Fruit fly (Drosophila melanogaster) whole organism, embryonic: ENCODE measurements around the gene CG12299.
A peak's percentile ranks its signal among the peaks of the same experiment; 100 is the strongest.

ENCODE experiments used
- CG11247 ChIP-seq: fragments of 200-800 bp; sonication (Bioruptor generic); IDR thresholded peaks from 2 replicates; pipeline ENCODE4 v1.3.6; 2022; ENCODE audit warnings: missing biosample characterization, missing genetic modification characterization
- CG11695 ChIP-seq: fragments of 200-800 bp; sonication (Bioruptor generic); IDR thresholded peaks from 3 replicates; pipeline ENCODE4 v1.3.6; 2022; ENCODE audit warnings: missing biosample characterization, missing genetic modification characterization
- CG12236 ChIP-seq: fragments of 200-800 bp; sonication (Bioruptor generic); optimal IDR thresholded peaks from 2 replicates; lab custom pipeline; 2016; ENCODE audit warnings: missing biosample characterization, missing genetic modification characterization
- CG12391 ChIP-seq: fragments of 200-800 bp; sonication (Bioruptor generic); optimal IDR thresholded peaks from 3 replicates; lab custom pipeline; 2018; ENCODE audit warnings: missing biosample characterization, mild to moderate bottlenecking, missing genetic modification characterization, moderate library complexity
- CG15479 ChIP-seq: fragments of 200-800 bp; sonication (Bioruptor generic); optimal IDR thresholded peaks from 3 replicates; lab custom pipeline; 2019; ENCODE audit warnings: missing biosample characterization, mild to moderate bottlenecking, missing genetic modification characterization, moderate library complexity
- CG17568 ChIP-seq: fragments of 200-800 bp; sonication (Bioruptor generic); optimal IDR thresholded peaks from 2 replicates; lab custom pipeline; 2018; ENCODE audit warnings: missing biosample characterization, mild to moderate bottlenecking, missing genetic modification characterization, moderate library complexity
- CG17802 ChIP-seq: fragments of 200-800 bp; sonication (Bioruptor generic); optimal IDR thresholded peaks from 2 replicates; lab custom pipeline; 2018; ENCODE audit warnings: missing biosample characterization, mild to moderate bottlenecking, missing genetic modification characterization, moderate library complexity
- CG18476 ChIP-seq: fragments of 200-800 bp; sonication (Bioruptor generic); optimal IDR thresholded peaks from 2 replicates; lab custom pipeline; 2016; ENCODE audit warnings: missing biosample characterization, mild to moderate bottlenecking, missing genetic modification characterization
- CG18764 ChIP-seq: fragments of 200-800 bp; sonication (Bioruptor generic); optimal IDR thresholded peaks from 3 replicates; lab custom pipeline; 2016; ENCODE audit warnings: missing biosample characterization, missing genetic modification characterization
- CG2120 ChIP-seq: fragments of 200-800 bp; sonication (Bioruptor generic); optimal IDR thresholded peaks from 3 replicates; lab custom pipeline; 2016; ENCODE audit warnings: missing biosample characterization, missing genetic modification characterization
- CG2202 ChIP-seq: fragments of 200-800 bp; sonication (Bioruptor generic); optimal IDR thresholded peaks from 2 replicates; lab custom pipeline; 2018; ENCODE audit warnings: missing biosample characterization, mild to moderate bottlenecking, missing genetic modification characterization
- CG3065 ChIP-seq: fragments of 200-800 bp; sonication (Bioruptor generic); optimal IDR thresholded peaks from 2 replicates; lab custom pipeline; 2016; ENCODE audit warnings: missing biosample characterization, missing genetic modification characterization
- CG31441 ChIP-seq: fragments of 200-800 bp; sonication (Bioruptor generic); IDR thresholded peaks from 2 replicates; pipeline ENCODE4 v1.3.6; 2022; ENCODE audit warnings: missing biosample characterization, missing genetic modification characterization
- CG4328 ChIP-seq: fragments of 200-800 bp; sonication (Bioruptor generic); optimal IDR thresholded peaks from 3 replicates; lab custom pipeline; 2017; ENCODE audit warnings: missing biosample characterization, missing genetic modification reagents, missing genetic modification characterization
- CG4730 ChIP-seq: fragments of 200-800 bp; sonication (Bioruptor generic); IDR thresholded peaks from 2 replicates; pipeline ENCODE4 v1.3.6; 2022; ENCODE audit warnings: missing biosample characterization, missing genetic modification characterization
- CG5953 ChIP-seq: fragments of 200-800 bp; sonication (Bioruptor generic); IDR thresholded peaks from 2 replicates; pipeline ENCODE4 v1.3.6; 2022; ENCODE audit warnings: missing biosample characterization, missing genetic modification characterization
- CG6683 ChIP-seq: fragments of 200-800 bp; sonication (Bioruptor generic); optimal IDR thresholded peaks from 2 replicates; lab custom pipeline; 2017; ENCODE audit warnings: missing biosample characterization, mild to moderate bottlenecking, missing genetic modification characterization, missing genetic modification reagents
- CG8089 ChIP-seq: fragments of 200-800 bp; sonication (Bioruptor generic); optimal IDR thresholded peaks from 3 replicates; lab custom pipeline; 2016; ENCODE audit warnings: missing biosample characterization, missing genetic modification characterization
- CG8924 ChIP-seq: fragments of 200-800 bp; optimal IDR thresholded peaks from 3 replicates; lab custom pipeline; 2019; ENCODE audit warnings: missing biosample characterization, mild to moderate bottlenecking, missing genetic modification characterization, moderate library complexity
- CG9797 ChIP-seq: fragments of 200-800 bp; sonication (Bioruptor generic); optimal IDR thresholded peaks from 3 replicates; lab custom pipeline; 2018; ENCODE audit warnings: missing biosample characterization, mild to moderate bottlenecking, missing genetic modification characterization
- Dfd ChIP-seq, 2 experiments: fragments of >200 bp; optimal IDR thresholded peaks; 2 replicates each; lab custom pipeline; 2017; ENCODE audit warnings: missing biosample characterization in 2 of 2, missing genetic modification characterization in 2 of 2
- E2f2 ChIP-seq: fragments of 200-800 bp; sonication (Bioruptor generic); IDR thresholded peaks from 2 replicates; pipeline ENCODE4 v1.3.6; 2022; ENCODE audit warnings: missing biosample characterization, missing genetic modification characterization
- Ets97D ChIP-seq: fragments of 200-800 bp; sonication (Bioruptor generic); optimal IDR thresholded peaks from 3 replicates; lab custom pipeline; 2016; ENCODE audit warnings: missing biosample characterization, missing genetic modification characterization
- GATAe ChIP-seq: fragments of 200-800 bp; sonication (Bioruptor generic); conservative IDR thresholded peaks from 2 replicates; pipeline ENCODE4 v1.3.6; 2022; ENCODE audit warnings: missing biosample characterization, missing genetic modification characterization
- Hey ChIP-seq: fragments of 200-800 bp; sonication (Bioruptor generic); optimal IDR thresholded peaks from 3 replicates; lab custom pipeline; 2018; ENCODE audit warnings: missing biosample characterization, mild to moderate bottlenecking, missing genetic modification characterization
- Hr3 ChIP-seq: fragments of 200-800 bp; sonication (Bioruptor generic); optimal IDR thresholded peaks from 3 replicates; lab custom pipeline; 2016; ENCODE audit warnings: missing biosample characterization, missing genetic modification characterization
- Mrtf ChIP-seq: fragments of 200-800 bp; sonication (Bioruptor generic); IDR thresholded peaks from 3 replicates; pipeline ENCODE4 v1.3.6; 2022; ENCODE audit warnings: missing biosample characterization, missing genetic modification characterization
- NK7.1 ChIP-seq: fragments of 200-800 bp; sonication (Bioruptor generic); optimal IDR thresholded peaks from 3 replicates; lab custom pipeline; 2016; ENCODE audit warnings: missing biosample characterization, missing genetic modification characterization
- Stat92E ChIP-seq, 3 experiments: fragments of >200 bp in 2 of 3; fragments of 200-800 bp in 1 of 3; sonication (Bioruptor generic) in 1 of 3; optimal IDR thresholded peaks; 2 replicates each; lab custom pipeline; 2017 to 2019; ENCODE audit warnings: missing biosample characterization in 3 of 3, missing genetic modification characterization in 3 of 3, mild to moderate bottlenecking in 1 of 3, moderate library complexity in 1 of 3
- Usf ChIP-seq: fragments of 200-800 bp; sonication (Bioruptor generic); optimal IDR thresholded peaks from 2 replicates; lab custom pipeline; 2017; ENCODE audit warnings: missing genotype, missing biosample characterization, missing genetic modification characterization
- Xrp1 ChIP-seq: fragments of 200-800 bp; sonication (Bioruptor generic); IDR thresholded peaks from 2 replicates; pipeline ENCODE4 v1.3.6; 2022; ENCODE audit warnings: missing biosample characterization, missing genetic modification characterization
- az2 ChIP-seq: fragments of 200-800 bp; sonication (Bioruptor generic); optimal IDR thresholded peaks from 3 replicates; lab custom pipeline; 2016; ENCODE audit warnings: missing biosample characterization, missing genetic modification characterization
- btn ChIP-seq: fragments of 200-800 bp; sonication (Bioruptor generic); optimal IDR thresholded peaks from 2 replicates; lab custom pipeline; 2016; ENCODE audit warnings: missing biosample characterization, missing genetic modification characterization
- cwo ChIP-seq: fragments of 200-800 bp; sonication (Bioruptor generic); optimal IDR thresholded peaks from 3 replicates; lab custom pipeline; 2017; ENCODE audit warnings: missing biosample characterization, missing genetic modification characterization, mild to moderate bottlenecking, moderate library complexity, missing genetic modification reagents
- dm ChIP-seq: fragments of 200-800 bp; sonication (Bioruptor generic); optimal IDR thresholded peaks from 3 replicates; lab custom pipeline; 2016; ENCODE audit warnings: missing biosample characterization, missing genetic modification characterization
- dmrt11E ChIP-seq: fragments of 200-800 bp; sonication (Bioruptor generic); optimal IDR thresholded peaks from 3 replicates; lab custom pipeline; 2018; ENCODE audit warnings: missing biosample characterization, mild to moderate bottlenecking, missing genetic modification characterization, moderate library complexity
- esg ChIP-seq: fragments of 200-800 bp; sonication (Bioruptor generic); conservative IDR thresholded peaks from 2 replicates; pipeline ENCODE4 v1.3.6; 2022; ENCODE audit warnings: missing biosample characterization, missing genetic modification characterization
- gem ChIP-seq: fragments of 200-800 bp; sonication (Bioruptor generic); optimal IDR thresholded peaks from 2 replicates; lab custom pipeline; 2019; ENCODE audit warnings: missing biosample characterization, mild to moderate bottlenecking, missing genetic modification characterization, moderate library complexity
- grau ChIP-seq: fragments of 200-800 bp; optimal IDR thresholded peaks from 3 replicates; lab custom pipeline; 2019; ENCODE audit warnings: missing biosample characterization, mild to moderate bottlenecking, missing genetic modification characterization, moderate library complexity
- hth ChIP-seq: fragments of >200 bp; optimal IDR thresholded peaks from 2 replicates; lab custom pipeline; 2017; ENCODE audit warnings: inconsistent platforms
- inv ChIP-seq: fragments of 200-800 bp; sonication (Bioruptor generic); IDR thresholded peaks from 2 replicates; pipeline ENCODE4 v1.3.6; 2022; ENCODE audit warnings: missing biosample characterization, missing genetic modification characterization; ENCODE audit not compliant: partially characterized antibody
- klu ChIP-seq: fragments of 200-800 bp; sonication (Bioruptor generic); IDR thresholded peaks from 2 replicates; pipeline ENCODE4 v1.3.6; 2022; ENCODE audit warnings: missing biosample characterization, missing genetic modification characterization
- lab ChIP-seq: fragments of 200-800 bp; sonication (Bioruptor generic); optimal IDR thresholded peaks from 3 replicates; lab custom pipeline; 2017; ENCODE audit warnings: missing biosample characterization, missing genetic modification characterization, mild to moderate bottlenecking, moderate library complexity, missing genetic modification reagents
- lmd ChIP-seq: fragments of 200-800 bp; sonication (Bioruptor generic); IDR thresholded peaks from 2 replicates; pipeline ENCODE4 v1.3.6; 2022; ENCODE audit warnings: missing biosample characterization, missing genetic modification characterization
- odd ChIP-seq: fragments of 200-800 bp; sonication (Bioruptor generic); optimal IDR thresholded peaks from 2 replicates; lab custom pipeline; 2017; ENCODE audit warnings: missing biosample characterization, mild to moderate bottlenecking, missing genetic modification characterization
- onecut ChIP-seq: fragments of 200-800 bp; sonication (Bioruptor generic); IDR thresholded peaks from 2 replicates; pipeline ENCODE4 v1.3.6; 2022; ENCODE audit warnings: missing biosample characterization, missing genetic modification characterization
- pb ChIP-seq: fragments of 200-800 bp; sonication (Bioruptor generic); optimal IDR thresholded peaks from 3 replicates; lab custom pipeline; 2016; ENCODE audit warnings: missing biosample characterization, missing genetic modification characterization
- ro ChIP-seq: fragments of 200-800 bp; sonication (Bioruptor generic); IDR thresholded peaks from 2 replicates; pipeline ENCODE4 v1.3.6; 2022; ENCODE audit warnings: missing biosample characterization, missing genetic modification characterization
- sd ChIP-seq: fragments of 200-800 bp; sonication (Bioruptor generic); optimal IDR thresholded peaks from 3 replicates; lab custom pipeline; 2018; ENCODE audit warnings: missing biosample characterization, mild to moderate bottlenecking, missing genetic modification characterization, moderate library complexity
- sqz ChIP-seq: fragments of 200-800 bp; sonication (Bioruptor generic); optimal IDR thresholded peaks from 3 replicates; lab custom pipeline; 2018; ENCODE audit warnings: missing biosample characterization, mild to moderate bottlenecking, missing genetic modification characterization
- ssp ChIP-seq: fragments of 200-800 bp; sonication (Bioruptor generic); IDR thresholded peaks from 2 replicates; pipeline ENCODE4 v1.3.6; 2022; ENCODE audit warnings: missing biosample characterization, missing genetic modification characterization
- tgo ChIP-seq: fragments of 200-800 bp; sonication (Bioruptor generic); IDR thresholded peaks from 3 replicates; pipeline ENCODE4 v1.3.6; 2022; ENCODE audit warnings: missing biosample characterization, missing genetic modification characterization

CG12299 gene

dm6 chr2L:10756049-10756448 lies 18.9 kb downstream of the CG12299 start, which contains the start of gene CG17124 (continued):
- TF ChIP-seq odd (GFP tag; lab: Kevin White, UChicago) (no peak), cwo (GFP tag; lab: Kevin White, UChicago) (no peak), CG11695 (peak; percentile 36; the same call in 1 of the 3 replicates), sd (peak; percentile 30), grau (tag; lab: Kevin White, UChicago) (peak; percentile 23), Hr3 (GFP tag; lab: Kevin White, UChicago) (no peak), ssp (no peak), CG2120 (GFP tag; lab: Kevin White, UChicago) (peak; percentile 4), ro (GFP tag; lab: Robert Waterston, UW) (no peak), btn (no peak), NK7.1 (GFP tag; lab: Kevin White, UChicago) (no peak), CG9797 (no peak), CG18476 (GFP tag; lab: Kevin White, UChicago) (no peak), CG2202 (tag; lab: Kevin White, UChicago) (no peak), CG5953 (0 out of 2 replicates have a peak, but pooled peaks have one; percentile 51), CG31441 (GFP tag; lab: Robert Waterston, UW) (no peak), Dfd (GFP tag; optimal IDR thresholded peaks at IDR 0.05; lab: Kevin White, UChicago) (no peak), esg (no peak), CG8924 (tag; lab: Kevin White, UChicago) (peak; percentile 49), klu (no peak), CG18764 (GFP tag; lab: Kevin White, UChicago) (no peak), Xrp1 (0 out of 2 replicates have a peak, but pooled peaks have one; percentile 13), GATAe (GFP tag; lab: Robert Waterston, UW) (no peak), gem (tag; lab: Kevin White, UChicago) (no peak), CG8089 (GFP tag; lab: Kevin White, UChicago) (no peak), CG4328 (GFP tag; lab: Kevin White, UChicago) (no peak), az2 (no peak), lab (GFP tag; lab: Kevin White, UChicago) (peak; percentile 66), CG11247 (GFP tag; lab: Robert Waterston, UW) (0 out of 2 replicates have a peak, but pooled peaks have one; percentile 30), CG4730 (GFP tag; lab: Robert Waterston, UW) (0 out of 2 replicates have a peak, but pooled peaks have one; percentile 11), onecut (GFP tag; lab: Robert Waterston, UW) (peak; percentile 59), Mrtf (no peak), dmrt11E (tag; lab: Kevin White, UChicago) (no peak), tgo (GFP tag; lab: Robert Waterston, UW) (no peak), lmd (GFP tag; lab: Robert Waterston, UW) (no peak), E2f2 (GFP tag; lab: Robert Waterston, UW) (no peak), CG6683 (GFP tag; lab: Kevin White, UChicago) (peak; percentile 26), inv (GFP tag; lab: Robert Waterston, UW) (no peak), CG17802 (tag; lab: Kevin White, UChicago) (no peak), Stat92E (GFP tag; optimal IDR thresholded peaks at IDR 0.05; lab: Kevin White, UChicago) (no peak), CG17568 (peak; percentile 13), hth (no peak), CG15479 (GFP tag; lab: Kevin White, UChicago) (no peak), dm (GFP tag; lab: Kevin White, UChicago) (no peak), Usf (no peak), CG12236 (GFP tag; lab: Kevin White, UChicago) (no peak), sqz (GFP tag; lab: Kevin White, UChicago) (no peak), Hey (tag; lab: Kevin White, UChicago) (no peak), Ets97D (GFP tag; lab: Kevin White, UChicago) (no peak), CG12391 (tag; lab: Kevin White, UChicago) (no peak), CG3065 (GFP tag; lab: Kevin White, UChicago) (no peak), pb (no peak)
